Fruit fly (Drosophila melanogaster) S2 (cell line): Measurements from ENCODE around the gene Decay.

Source experiments
- CG8478 ChIP-seq: fragments of >200 bp; optimal IDR thresholded peaks from 2 replicates; lab custom pipeline; 2018
- CTCF ChIP-seq, 2 experiments: fragments of >200 bp; optimal IDR thresholded peaks; 2 replicates each; lab custom pipeline; 2018

The Decay gene

dm6 chr3R:16500919-16501851, at the start of gene Decay:
TSS of gene Decay (minus strand) at chr3R:16501050.
- no peak for TF ChIP-seq CTCF (optimal IDR thresholded peaks at IDR 0.05; lab: Kevin White, UChicago)
- no peak for TF ChIP-seq CG8478 (lab: Kevin White, UChicago)

- no peak for TF ChIP-seq CG8478 (lab: Kevin White, UChicago)
- TF ChIP-seq CTCF (optimal IDR thresholded peaks at IDR 0.05; lab: Kevin White, UChicago), result no peak
These were observed 44.9 kb upstream of the Decay start for dm6 chr3R:16545705-16546104.

dm6 chr3R:16542538-16542937, 41.7 kb upstream of the Decay start:
- TF ChIP-seq CTCF (optimal IDR thresholded peaks at IDR 0.05; lab: Kevin White, UChicago) (no peak), CG8478 (lab: Kevin White, UChicago) (no peak)

- TF ChIP-seq CG8478 (lab: Kevin White, UChicago), result no peak
- TF ChIP-seq CTCF (optimal IDR thresholded peaks at IDR 0.05; lab: Kevin White, UChicago), result no peak
These were observed 41.1 kb upstream of the Decay start for dm6 chr3R:16541932-16542331.

- TF ChIP-seq CG8478 (lab: Kevin White, UChicago), result no peak
- no peak for TF ChIP-seq CTCF (optimal IDR thresholded peaks at IDR 0.05; lab: Kevin White, UChicago)
These were observed 40.4 kb upstream of the Decay start for dm6 chr3R:16541293-16541692.

- TF ChIP-seq CG8478 (lab: Kevin White, UChicago) (no peak), CTCF (optimal IDR thresholded peaks at IDR 0.05; lab: Kevin White, UChicago) (no peak)
These were observed 38.1 kb upstream of the Decay start for dm6 chr3R:16538862-16539437.

- TF ChIP-seq CTCF (optimal IDR thresholded peaks at IDR 0.05; lab: Kevin White, UChicago), result no peak
- TF ChIP-seq CG8478 (lab: Kevin White, UChicago), result no peak
These were observed 36.5 kb upstream of the Decay start for dm6 chr3R:16537307-16537706.

dm6 chr3R:16533749-16534304, 33.0 kb upstream of the Decay start:
- TF ChIP-seq CG8478 (lab: Kevin White, UChicago), result no peak
- no peak for TF ChIP-seq CTCF (optimal IDR thresholded peaks at IDR 0.05; lab: Kevin White, UChicago)

- TF ChIP-seq CTCF (optimal IDR thresholded peaks at IDR 0.05; lab: Kevin White, UChicago) (no peak), CG8478 (lab: Kevin White, UChicago) (no peak)
These were observed 29.6 kb upstream of the Decay start for dm6 chr3R:16530424-16530823.

dm6 chr3R:16528429-16528828, 27.6 kb upstream of the Decay start:
- TF ChIP-seq CTCF (optimal IDR thresholded peaks at IDR 0.05; lab: Kevin White, UChicago) (no peak), CG8478 (lab: Kevin White, UChicago) (no peak)

- TF ChIP-seq CTCF (optimal IDR thresholded peaks at IDR 0.05; lab: Kevin White, UChicago) (no peak), CG8478 (lab: Kevin White, UChicago) (no peak)
These were observed 26.0 kb upstream of the Decay start for dm6 chr3R:16526697-16527370.

dm6 chr3R:16526256-16526655, 25.4 kb upstream of the Decay start:
- TF ChIP-seq CTCF (optimal IDR thresholded peaks at IDR 0.05; lab: Kevin White, UChicago) (no peak), CG8478 (lab: Kevin White, UChicago) (no peak)

dm6 chr3R:16525555-16525954, 24.7 kb upstream of the Decay start:
- no peak for TF ChIP-seq CTCF (optimal IDR thresholded peaks at IDR 0.05; lab: Kevin White, UChicago)

dm6 chr3R:16524593-16525111, 23.8 kb upstream of the Decay start:
- TF ChIP-seq CTCF (optimal IDR thresholded peaks at IDR 0.05; lab: Kevin White, UChicago) (no peak), CG8478 (lab: Kevin White, UChicago) (no peak)
